Fruit fly (Drosophila melanogaster) whole organism, embryonic: ENCODE results near the gene alpha-Spec.
A peak's percentile ranks its signal among the peaks of the same experiment; 100 is the strongest.

Experiments used
- CG10274 ChIP-seq: fragments of 200-800 bp; sonication (Bioruptor generic); optimal IDR thresholded peaks from 3 replicates; lab custom pipeline; 2017; ENCODE audit warnings: missing biosample characterization, mild to moderate bottlenecking, missing genetic modification characterization
- CG12104 ChIP-seq: fragments of 200-800 bp; sonication (Bioruptor generic); optimal IDR thresholded peaks from 3 replicates; lab custom pipeline; 2016; ENCODE audit warnings: missing biosample characterization, missing genetic modification characterization
- CG12659 ChIP-seq: fragments of 200-800 bp; sonication (Bioruptor generic); optimal IDR thresholded peaks from 3 replicates; lab custom pipeline; 2017; ENCODE audit warnings: mild to moderate bottlenecking, missing biosample characterization, missing genetic modification reagents, missing genetic modification characterization
- CG12942 ChIP-seq: fragments of 200-800 bp; sonication (Bioruptor generic); optimal IDR thresholded peaks from 3 replicates; lab custom pipeline; 2016; ENCODE audit warnings: missing biosample characterization, missing genetic modification characterization
- CG13287 ChIP-seq: fragments of 200-800 bp; sonication (Bioruptor generic); IDR thresholded peaks from 2 replicates; pipeline ENCODE4 v1.3.6; 2022; ENCODE audit warnings: missing biosample characterization, missing genetic modification characterization; ENCODE audit not compliant: partially characterized antibody
- CG17328 ChIP-seq: fragments of 200-800 bp; sonication (Bioruptor generic); IDR thresholded peaks from 2 replicates; pipeline ENCODE4 v1.3.6; 2022; ENCODE audit warnings: missing biosample characterization, missing genetic modification characterization
- CG18476 ChIP-seq: fragments of 200-800 bp; sonication (Bioruptor generic); optimal IDR thresholded peaks from 2 replicates; lab custom pipeline; 2016; ENCODE audit warnings: missing biosample characterization, mild to moderate bottlenecking, missing genetic modification characterization
- CG2712 ChIP-seq: fragments of 200-800 bp; optimal IDR thresholded peaks from 3 replicates; lab custom pipeline; 2019; ENCODE audit warnings: missing biosample characterization, mild to moderate bottlenecking, missing genetic modification characterization, moderate library complexity
- CG31365 ChIP-seq: fragments of 200-800 bp; sonication (Bioruptor generic); optimal IDR thresholded peaks from 2 replicates; lab custom pipeline; 2018; ENCODE audit warnings: missing biosample characterization, mild to moderate bottlenecking, missing genetic modification characterization
- CG3407 ChIP-seq: fragments of 200-800 bp; sonication (Bioruptor generic); optimal IDR thresholded peaks from 2 replicates; lab custom pipeline; 2018; ENCODE audit warnings: missing biosample characterization, mild to moderate bottlenecking, missing genetic modification characterization
- CG42726 ChIP-seq: fragments of 200-800 bp; sonication (Bioruptor generic); IDR thresholded peaks from 2 replicates; pipeline ENCODE4 v1.3.6; 2022; ENCODE audit warnings: missing biosample characterization, missing genetic modification characterization; ENCODE audit not compliant: partially characterized antibody
- CG9437 ChIP-seq: fragments of 200-800 bp; sonication (Bioruptor generic); optimal IDR thresholded peaks from 2 replicates; lab custom pipeline; 2018; ENCODE audit warnings: missing biosample characterization, mild to moderate bottlenecking, missing genetic modification characterization
- CoRest ChIP-seq: fragments of 200-800 bp; sonication (Bioruptor generic); optimal IDR thresholded peaks from 3 replicates; lab custom pipeline; 2018; ENCODE audit warnings: missing biosample characterization, mild to moderate bottlenecking, missing genetic modification characterization, moderate library complexity
- Dek ChIP-seq: fragments of 200-800 bp; sonication (Bioruptor generic); optimal IDR thresholded peaks from 3 replicates; lab custom pipeline; 2019; ENCODE audit warnings: missing biosample characterization, mild to moderate bottlenecking, missing genetic modification characterization, moderate library complexity
- Fer2 ChIP-seq: fragments of 200-800 bp; sonication (Bioruptor generic); optimal IDR thresholded peaks from 2 replicates; lab custom pipeline; 2018; ENCODE audit warnings: missing biosample characterization, mild to moderate bottlenecking, missing genetic modification characterization, moderate library complexity
- Hey ChIP-seq: fragments of 200-800 bp; sonication (Bioruptor generic); optimal IDR thresholded peaks from 3 replicates; lab custom pipeline; 2018; ENCODE audit warnings: missing biosample characterization, mild to moderate bottlenecking, missing genetic modification characterization
- Hmx ChIP-seq: fragments of 200-800 bp; sonication (Bioruptor generic); optimal IDR thresholded peaks from 2 replicates; lab custom pipeline; 2016; ENCODE audit warnings: missing biosample characterization, missing genetic modification characterization
- Meics ChIP-seq: fragments of 200-800 bp; sonication (Bioruptor generic); optimal IDR thresholded peaks from 2 replicates; lab custom pipeline; 2017; ENCODE audit warnings: missing biosample characterization, mild to moderate bottlenecking, missing genetic modification characterization
- Side ChIP-seq: fragments of 200-800 bp; sonication (Bioruptor generic); optimal IDR thresholded peaks from 2 replicates; lab custom pipeline; 2016; ENCODE audit warnings: missing biosample characterization, missing genetic modification characterization
- Ssrp ChIP-seq: fragments of 200-800 bp; sonication (Bioruptor generic); optimal IDR thresholded peaks from 2 replicates; lab custom pipeline; 2018; ENCODE audit warnings: missing biosample characterization, mild to moderate bottlenecking, missing genetic modification characterization, moderate library complexity
- Taf1 ChIP-seq: fragments of 200-800 bp; sonication (Bioruptor generic); IDR thresholded peaks from 2 replicates; pipeline ENCODE4 v1.3.6; 2022; ENCODE audit warnings: missing biosample characterization, missing genetic modification characterization
- Tbp ChIP-seq: fragments of >200 bp; optimal IDR thresholded peaks from 2 replicates; lab custom pipeline; 2018; ENCODE audit warnings: missing biosample characterization, missing genetic modification characterization
- ab ChIP-seq: fragments of 200-800 bp; sonication (Bioruptor generic); optimal IDR thresholded peaks from 2 replicates; lab custom pipeline; 2016; ENCODE audit warnings: missing biosample characterization, missing genetic modification characterization
- al ChIP-seq: fragments of 200-800 bp; sonication (Bioruptor generic); IDR thresholded peaks from 2 replicates; pipeline ENCODE4 v1.3.6; 2022; ENCODE audit warnings: missing biosample characterization, missing genetic modification characterization
- btn ChIP-seq: fragments of 200-800 bp; sonication (Bioruptor generic); optimal IDR thresholded peaks from 2 replicates; lab custom pipeline; 2016; ENCODE audit warnings: missing biosample characterization, missing genetic modification characterization
- croc ChIP-seq: fragments of 200-800 bp; sonication (Bioruptor generic); conservative IDR thresholded peaks from 3 replicates; pipeline ENCODE4 v1.3.6; 2022; ENCODE audit warnings: missing biosample characterization, missing genetic modification characterization
- crp ChIP-seq, 2 experiments: fragments of 200-800 bp; sonication (Bioruptor generic); optimal IDR thresholded peaks; 2 replicates in 1 of 2; 3 replicates in 1 of 2; lab custom pipeline; 2017; ENCODE audit warnings: missing biosample characterization in 2 of 2, missing genetic modification characterization in 2 of 2, mild to moderate bottlenecking in 1 of 2, moderate library complexity in 1 of 2
- danr ChIP-seq: fragments of 200-800 bp; sonication (Bioruptor generic); IDR thresholded peaks from 2 replicates; pipeline ENCODE4 v1.3.6; 2022; ENCODE audit warnings: missing biosample characterization, missing genetic modification characterization
- dysf ChIP-seq: fragments of 200-800 bp; sonication (Bioruptor generic); IDR thresholded peaks from 3 replicates; pipeline ENCODE4 v1.3.6; 2022; ENCODE audit warnings: missing biosample characterization, missing genetic modification characterization
- grn ChIP-seq: fragments of 200-800 bp; sonication (Bioruptor generic); optimal IDR thresholded peaks from 3 replicates; lab custom pipeline; 2017; ENCODE audit warnings: missing biosample characterization, missing genetic modification characterization
- gt ChIP-seq: fragments of 200-800 bp; sonication (Bioruptor generic); IDR thresholded peaks from 2 replicates; pipeline ENCODE4 v1.3.6; 2022; ENCODE audit warnings: missing biosample characterization, missing genetic modification characterization
- insv ChIP-seq, 2 experiments: fragments of 200-800 bp; sonication (Bioruptor generic); optimal IDR thresholded peaks; 3 replicates each; lab custom pipeline; 2016 to 2018; ENCODE audit warnings: missing biosample characterization in 2 of 2, missing genetic modification characterization in 2 of 2
- kay ChIP-seq: fragments of 200-800 bp; sonication (Bioruptor generic); optimal IDR thresholded peaks from 2 replicates; lab custom pipeline; 2016; ENCODE audit warnings: missing biosample characterization, missing genetic modification characterization
- kni ChIP-seq: fragments of 200-800 bp; sonication (Bioruptor generic); optimal IDR thresholded peaks from 3 replicates; lab custom pipeline; 2017; ENCODE audit warnings: mild to moderate bottlenecking, missing biosample characterization, missing genetic modification reagents, missing genetic modification characterization
- luna ChIP-seq: fragments of 200-800 bp; sonication (Bioruptor generic); optimal IDR thresholded peaks from 2 replicates; lab custom pipeline; 2016; ENCODE audit warnings: missing biosample characterization, missing genetic modification characterization
- mld ChIP-seq: fragments of 200-800 bp; sonication (Bioruptor generic); IDR thresholded peaks from 3 replicates; pipeline ENCODE4 v1.3.6; 2022; ENCODE audit warnings: missing biosample characterization, missing genetic modification characterization; ENCODE audit not compliant: partially characterized antibody
- nom ChIP-seq: fragments of 200-800 bp; sonication (Bioruptor generic); optimal IDR thresholded peaks from 2 replicates; lab custom pipeline; 2017; ENCODE audit warnings: missing biosample characterization, missing genetic modification characterization, mild to moderate bottlenecking, moderate library complexity, missing genetic modification reagents
- otp ChIP-seq: fragments of 200-800 bp; sonication (Bioruptor generic); IDR thresholded peaks from 3 replicates; pipeline ENCODE4, ENCODE4 v1.3.6; 2022; ENCODE audit warnings: missing biosample characterization, missing genetic modification characterization
- peb ChIP-seq: fragments of 200-800 bp; sonication (Bioruptor generic); IDR thresholded peaks from 2 replicates; pipeline ENCODE4 v1.3.6; 2022; ENCODE audit warnings: missing biosample characterization, missing genetic modification characterization
- ro ChIP-seq: fragments of 200-800 bp; sonication (Bioruptor generic); IDR thresholded peaks from 2 replicates; pipeline ENCODE4 v1.3.6; 2022; ENCODE audit warnings: missing biosample characterization, missing genetic modification characterization
- sna ChIP-seq: fragments of 200-800 bp; sonication (Bioruptor generic); IDR thresholded peaks from 2 replicates; pipeline ENCODE4 v1.3.6; 2022; ENCODE audit warnings: missing biosample characterization, missing genetic modification characterization; ENCODE audit not compliant: partially characterized antibody
- sqz ChIP-seq: fragments of 200-800 bp; sonication (Bioruptor generic); optimal IDR thresholded peaks from 3 replicates; lab custom pipeline; 2018; ENCODE audit warnings: missing biosample characterization, mild to moderate bottlenecking, missing genetic modification characterization
- toy ChIP-seq: fragments of 200-800 bp; sonication (Bioruptor generic); IDR thresholded peaks from 2 replicates; pipeline ENCODE4 v1.3.6; 2022; ENCODE audit warnings: missing biosample characterization, missing genetic modification characterization
- trem ChIP-seq: fragments of 200-800 bp; optimal IDR thresholded peaks from 3 replicates; lab custom pipeline; 2019; ENCODE audit warnings: missing biosample characterization, mild to moderate bottlenecking, missing genetic modification characterization, moderate library complexity
- unc-4 ChIP-seq: fragments of 200-800 bp; sonication (Bioruptor generic); IDR thresholded peaks from 2 replicates; pipeline ENCODE4 v1.3.6; 2022; ENCODE audit warnings: missing biosample characterization, missing genetic modification characterization; ENCODE audit not compliant: partially characterized antibody
- unpg ChIP-seq: fragments of 200-800 bp; sonication (Bioruptor generic); optimal IDR thresholded peaks from 3 replicates; lab custom pipeline; 2018; ENCODE audit warnings: missing biosample characterization, mild to moderate bottlenecking, missing genetic modification characterization, moderate library complexity
- vnd ChIP-seq: fragments of 200-800 bp; sonication (Bioruptor generic); IDR thresholded peaks from 3 replicates; pipeline ENCODE4 v1.3.6; 2022; ENCODE audit warnings: missing biosample characterization, missing genetic modification characterization; ENCODE audit not compliant: partially characterized antibody
- wek ChIP-seq: fragments of 200-800 bp; sonication (Bioruptor generic); optimal IDR thresholded peaks from 3 replicates; lab custom pipeline; 2018; ENCODE audit warnings: missing biosample characterization, mild to moderate bottlenecking, missing genetic modification characterization, moderate library complexity

alpha-Spec gene

dm6 chr3L:1740129-1740975 is 54.8 kb downstream of the alpha-Spec start (continued):
- TF ChIP-seq CG12659 (GFP tag; lab: Kevin White, UChicago): peak; percentile 69
- 0 out of 2 replicates have a peak, but pooled peaks have one; percentile 29 for TF ChIP-seq danr (GFP tag; lab: Robert Waterston, UW)
- TF ChIP-seq Fer2 (tag; lab: Kevin White, UChicago): no peak
- no peak for TF ChIP-seq grn (GFP tag; lab: Kevin White, UChicago)
- TF ChIP-seq peb (GFP tag; lab: Robert Waterston, UW): peak; percentile 48; the same call in 1 of the 2 replicates
- TF ChIP-seq luna (GFP tag; lab: Kevin White, UChicago): no peak
- TF ChIP-seq trem: no peak
- TF ChIP-seq otp: peak; percentile 54; the same call in 1 of the 3 replicates
- TF ChIP-seq CG9437 (GFP tag; lab: Kevin White, UChicago): peak; percentile 15
- TF ChIP-seq nom (GFP tag; lab: Kevin White, UChicago): no peak
- TF ChIP-seq gt (GFP tag; lab: Robert Waterston, UW): no peak
- no peak for TF ChIP-seq CG42726 (GFP tag; lab: Robert Waterston, UW)
- no peak; the same call in 2 of the 3 replicates for TF ChIP-seq croc (GFP tag; lab: Robert Waterston, UW)
- TF ChIP-seq unpg (GFP tag; lab: Kevin White, UChicago): peak; percentile 64
- TF ChIP-seq al (GFP tag; lab: Robert Waterston, UW): peak; percentile 69
- TF ChIP-seq Dek: peak; percentile 63
- TF ChIP-seq Tbp (GFP tag; lab: Kevin White, UChicago): no peak
- peak; percentile 64 for TF ChIP-seq CoRest (tag; lab: Kevin White, UChicago)
- no peak for TF ChIP-seq btn
- peak; percentile 23 for TF ChIP-seq Side (GFP tag; lab: Kevin White, UChicago)
- TF ChIP-seq CG10274 (GFP tag; lab: Kevin White, UChicago): no peak
- TF ChIP-seq mld (GFP tag; lab: Robert Waterston, UW): no peak
- no peak for TF ChIP-seq insv (GFP tag; optimal IDR thresholded peaks at IDR 0.05; lab: Kevin White, UChicago)
- TF ChIP-seq ro (GFP tag; lab: Robert Waterston, UW): 0 out of 2 replicates have a peak, but pooled peaks have one; percentile 13
- peak; percentile 26 for TF ChIP-seq Meics (GFP tag; lab: Kevin White, UChicago)
- peak; percentile 32 for TF ChIP-seq Ssrp (tag; lab: Kevin White, UChicago)
- peak; percentile 43; the same call in 1 of the 2 replicates for TF ChIP-seq toy
- TF ChIP-seq CG31365 (tag; lab: Kevin White, UChicago): no peak
- TF ChIP-seq CG3407: no peak
- TF ChIP-seq vnd (GFP tag; lab: Robert Waterston, UW): no peak
- no peak for TF ChIP-seq kni (GFP tag; lab: Kevin White, UChicago)
- no peak for TF ChIP-seq CG13287 (GFP tag; lab: Robert Waterston, UW)
- TF ChIP-seq sna (GFP tag; lab: Robert Waterston, UW): no peak
- TF ChIP-seq CG2712 (tag; lab: Kevin White, UChicago): peak; percentile 35
- peak; percentile 88 for TF ChIP-seq dysf (GFP tag; lab: Robert Waterston, UW)
- no peak for TF ChIP-seq unc-4 (GFP tag; lab: Robert Waterston, UW)
- no peak for TF ChIP-seq CG12104 (GFP tag; lab: Kevin White, UChicago)
- TF ChIP-seq CG12942 (GFP tag; lab: Kevin White, UChicago): peak; percentile 54
- peak; percentile 26 for TF ChIP-seq ab
- TF ChIP-seq Hmx (GFP tag; lab: Kevin White, UChicago): peak; percentile 46
- peak; percentile 73; the same call in 1 of the 2 replicates for TF ChIP-seq CG17328 (GFP tag; lab: Robert Waterston, UW)
- TF ChIP-seq crp (GFP tag; optimal IDR thresholded peaks at IDR 0.05; lab: Kevin White, UChicago): peak in 1 of 2 experiments; percentile 15
- TF ChIP-seq Hey (tag; lab: Kevin White, UChicago): no peak
- peak; percentile 37 for TF ChIP-seq kay (GFP tag; lab: Kevin White, UChicago)
- no peak for TF ChIP-seq CG18476 (GFP tag; lab: Kevin White, UChicago)
- TF ChIP-seq sqz (GFP tag; lab: Kevin White, UChicago): no peak
- no peak; the same call in 1 of the 2 replicates for TF ChIP-seq Taf1
- peak; percentile 17 for TF ChIP-seq wek (GFP tag; lab: Kevin White, UChicago)
